Fruit fly (Drosophila melanogaster) whole organism, embryonic: ENCODE measurements around the gene CCAP.
A peak's percentile ranks its signal among the peaks of the same experiment; 100 is the strongest.

ENCODE experiments used
- Ada2b ChIP-seq: fragments of 200-800 bp; sonication (Bioruptor generic); IDR thresholded peaks from 2 replicates; pipeline ENCODE4 v1.3.6; 2022; ENCODE audit warnings: missing biosample characterization, missing genetic modification characterization
- Asciz ChIP-seq: fragments of 200-800 bp; sonication (Bioruptor generic); optimal IDR thresholded peaks from 2 replicates; lab custom pipeline; 2017; ENCODE audit warnings: missing biosample characterization, mild to moderate bottlenecking, missing genetic modification characterization, missing genetic modification reagents
- Awh ChIP-seq: fragments of 200-800 bp; sonication (Bioruptor generic); IDR thresholded peaks from 2 replicates; pipeline ENCODE4, ENCODE4 v1.3.6; 2022; ENCODE audit warnings: missing biosample characterization, missing genetic modification characterization
- Bgb ChIP-seq: fragments of 200-800 bp; sonication (Bioruptor generic); IDR thresholded peaks from 2 replicates; pipeline ENCODE4 v1.3.6; 2022; ENCODE audit warnings: missing biosample characterization, missing genetic modification characterization; ENCODE audit not compliant: partially characterized antibody
- CG10543 ChIP-seq: fragments of 200-800 bp; sonication (Bioruptor generic); optimal IDR thresholded peaks from 3 replicates; lab custom pipeline; 2017; ENCODE audit warnings: missing biosample characterization, mild to moderate bottlenecking, missing genetic modification characterization, moderate library complexity
- CG10959 ChIP-seq: fragments of 200-800 bp; sonication (Bioruptor generic); IDR thresholded peaks from 2 replicates; pipeline ENCODE4 v1.3.6; 2022; ENCODE audit warnings: missing biosample characterization, missing genetic modification characterization
- CG10979 ChIP-seq: fragments of 200-800 bp; sonication (Bioruptor generic); optimal IDR thresholded peaks from 2 replicates; lab custom pipeline; 2018; ENCODE audit warnings: missing biosample characterization, mild to moderate bottlenecking, missing genetic modification characterization, moderate library complexity
- CG11093 ChIP-seq: fragments of 200-800 bp; sonication (Bioruptor generic); IDR thresholded peaks from 3 replicates; pipeline ENCODE4 v1.3.6; 2022; ENCODE audit warnings: missing biosample characterization, missing genetic modification characterization
- CG11695 ChIP-seq: fragments of 200-800 bp; sonication (Bioruptor generic); IDR thresholded peaks from 3 replicates; pipeline ENCODE4 v1.3.6; 2022; ENCODE audit warnings: missing biosample characterization, missing genetic modification characterization
- CG1233 ChIP-seq: fragments of 200-800 bp; sonication (Bioruptor generic); optimal IDR thresholded peaks from 4 replicates; lab custom pipeline; 2018; ENCODE audit warnings: missing biosample characterization, mild to moderate bottlenecking, missing genetic modification characterization
- CG14710 ChIP-seq: fragments of 200-800 bp; sonication (Bioruptor generic); optimal IDR thresholded peaks from 3 replicates; lab custom pipeline; 2019; ENCODE audit warnings: missing biosample characterization, mild to moderate bottlenecking, missing genetic modification characterization, moderate library complexity
- CG4328 ChIP-seq: fragments of 200-800 bp; sonication (Bioruptor generic); optimal IDR thresholded peaks from 3 replicates; lab custom pipeline; 2017; ENCODE audit warnings: missing biosample characterization, missing genetic modification reagents, missing genetic modification characterization
- CG4854 ChIP-seq: fragments of 200-800 bp; sonication (Bioruptor generic); optimal IDR thresholded peaks from 2 replicates; lab custom pipeline; 2016; ENCODE audit warnings: missing biosample characterization, missing genetic modification characterization, inconsistent platforms
- CG6254 ChIP-seq: fragments of 200-800 bp; sonication (Bioruptor generic); optimal IDR thresholded peaks from 3 replicates; lab custom pipeline; 2017; ENCODE audit warnings: mild to moderate bottlenecking, missing biosample characterization, missing genetic modification reagents, missing genetic modification characterization
- CG7987 ChIP-seq: fragments of 200-800 bp; sonication (Bioruptor generic); optimal IDR thresholded peaks from 2 replicates; lab custom pipeline; 2018; ENCODE audit warnings: missing biosample characterization, mild to moderate bottlenecking, missing genetic modification characterization, moderate library complexity
- CG9215 ChIP-seq: fragments of 200-800 bp; sonication (Bioruptor generic); IDR thresholded peaks from 2 replicates; pipeline ENCODE4 v1.3.6; 2022; ENCODE audit warnings: missing biosample characterization, missing genetic modification characterization
- CHES-1-like ChIP-seq: fragments of 200-800 bp; sonication (Bioruptor generic); optimal IDR thresholded peaks from 2 replicates; lab custom pipeline; 2016; ENCODE audit warnings: missing biosample characterization, missing genetic modification characterization
- Camta ChIP-seq: fragments of 200-800 bp; sonication (Bioruptor generic); optimal IDR thresholded peaks from 2 replicates; lab custom pipeline; 2016; ENCODE audit warnings: missing biosample characterization, missing genetic modification characterization
- Hmr ChIP-seq: fragments of 200-800 bp; sonication (Bioruptor generic); optimal IDR thresholded peaks from 3 replicates; lab custom pipeline; 2017; ENCODE audit warnings: mild to moderate bottlenecking, missing biosample characterization, missing genetic modification reagents, missing genetic modification characterization
- Hr78 ChIP-seq, 2 experiments: fragments of 200-800 bp in 1 of 2; fragments of >200 bp in 1 of 2; sonication (Bioruptor generic) in 1 of 2; optimal IDR thresholded peaks; 2 replicates each; lab custom pipeline; 2017 to 2019; ENCODE audit warnings: missing biosample characterization in 2 of 2, missing genetic modification characterization in 2 of 2, mild to moderate bottlenecking in 1 of 2, moderate library complexity in 1 of 2
- Kr ChIP-seq: fragments of 200-800 bp; sonication (Bioruptor generic); optimal IDR thresholded peaks from 2 replicates; lab custom pipeline; 2017; ENCODE audit warnings: missing biosample characterization, mild to moderate bottlenecking, missing genetic modification characterization
- NK7.1 ChIP-seq: fragments of 200-800 bp; sonication (Bioruptor generic); optimal IDR thresholded peaks from 3 replicates; lab custom pipeline; 2016; ENCODE audit warnings: missing biosample characterization, missing genetic modification characterization
- PHDP ChIP-seq: fragments of 200-800 bp; sonication (Bioruptor generic); optimal IDR thresholded peaks from 3 replicates; lab custom pipeline; 2018; ENCODE audit warnings: missing biosample characterization, mild to moderate bottlenecking, missing genetic modification characterization, moderate library complexity
- Rfx ChIP-seq: fragments of 200-800 bp; sonication (Bioruptor generic); IDR thresholded peaks from 2 replicates; pipeline ENCODE4 v1.3.6; 2022; ENCODE audit warnings: missing biosample characterization, missing genetic modification characterization
- Xrp1 ChIP-seq: fragments of 200-800 bp; sonication (Bioruptor generic); IDR thresholded peaks from 2 replicates; pipeline ENCODE4 v1.3.6; 2022; ENCODE audit warnings: missing biosample characterization, missing genetic modification characterization
- crp ChIP-seq, 2 experiments: fragments of 200-800 bp; sonication (Bioruptor generic); optimal IDR thresholded peaks; 2 replicates in 1 of 2; 3 replicates in 1 of 2; lab custom pipeline; 2017; ENCODE audit warnings: missing biosample characterization in 2 of 2, missing genetic modification characterization in 2 of 2, mild to moderate bottlenecking in 1 of 2, moderate library complexity in 1 of 2
- cwo ChIP-seq: fragments of 200-800 bp; sonication (Bioruptor generic); optimal IDR thresholded peaks from 3 replicates; lab custom pipeline; 2017; ENCODE audit warnings: missing biosample characterization, missing genetic modification characterization, mild to moderate bottlenecking, moderate library complexity, missing genetic modification reagents
- exex ChIP-seq: fragments of 200-800 bp; sonication (Bioruptor generic); optimal IDR thresholded peaks from 4 replicates; lab custom pipeline; 2018; ENCODE audit warnings: missing biosample characterization, mild to moderate bottlenecking, missing genetic modification characterization, moderate library complexity
- eyg ChIP-seq: fragments of 200-800 bp; sonication (Bioruptor generic); optimal IDR thresholded peaks from 3 replicates; lab custom pipeline; 2016; ENCODE audit warnings: missing biosample characterization, missing genetic modification characterization
- fd96Cb ChIP-seq: fragments of 200-800 bp; sonication (Bioruptor generic); optimal IDR thresholded peaks from 2 replicates; lab custom pipeline; 2018; ENCODE audit warnings: missing biosample characterization, mild to moderate bottlenecking, missing genetic modification characterization, moderate library complexity
- grn ChIP-seq: fragments of 200-800 bp; sonication (Bioruptor generic); optimal IDR thresholded peaks from 3 replicates; lab custom pipeline; 2017; ENCODE audit warnings: missing biosample characterization, missing genetic modification characterization
- klu ChIP-seq: fragments of 200-800 bp; sonication (Bioruptor generic); IDR thresholded peaks from 2 replicates; pipeline ENCODE4 v1.3.6; 2022; ENCODE audit warnings: missing biosample characterization, missing genetic modification characterization
- kni ChIP-seq: fragments of 200-800 bp; sonication (Bioruptor generic); optimal IDR thresholded peaks from 3 replicates; lab custom pipeline; 2017; ENCODE audit warnings: mild to moderate bottlenecking, missing biosample characterization, missing genetic modification reagents, missing genetic modification characterization
- lab ChIP-seq: fragments of 200-800 bp; sonication (Bioruptor generic); optimal IDR thresholded peaks from 3 replicates; lab custom pipeline; 2017; ENCODE audit warnings: missing biosample characterization, missing genetic modification characterization, mild to moderate bottlenecking, moderate library complexity, missing genetic modification reagents
- pb ChIP-seq: fragments of 200-800 bp; sonication (Bioruptor generic); optimal IDR thresholded peaks from 3 replicates; lab custom pipeline; 2016; ENCODE audit warnings: missing biosample characterization, missing genetic modification characterization
- pnt ChIP-seq: fragments of 200-800 bp; sonication (Bioruptor generic); optimal IDR thresholded peaks from 3 replicates; lab custom pipeline; 2016; ENCODE audit warnings: missing biosample characterization, missing genetic modification characterization
- pum ChIP-seq: fragments of 200-800 bp; sonication (Bioruptor generic); optimal IDR thresholded peaks from 2 replicates; lab custom pipeline; 2016; ENCODE audit warnings: missing biosample characterization, missing genetic modification characterization
- sens ChIP-seq: fragments of 200-800 bp; sonication (Bioruptor generic); peaks from one replicate; lab custom pipeline; 2016; ENCODE audit warnings: missing biosample characterization, missing genetic modification characterization
- slou ChIP-seq: fragments of 200-800 bp; sonication (Bioruptor generic); optimal IDR thresholded peaks from 3 replicates; lab custom pipeline; 2016; ENCODE audit warnings: missing biosample characterization, missing genetic modification characterization
- sob ChIP-seq: fragments of 200-800 bp; sonication (Bioruptor generic); IDR thresholded peaks from 2 replicates; pipeline ENCODE4 v1.3.6; 2022; ENCODE audit warnings: missing biosample characterization, missing genetic modification characterization
- sug ChIP-seq: fragments of 200-800 bp; optimal IDR thresholded peaks from 2 replicates; lab custom pipeline; 2019; ENCODE audit warnings: missing biosample characterization, mild to moderate bottlenecking, missing genetic modification characterization, moderate library complexity
- tap ChIP-seq: fragments of 200-800 bp; optimal IDR thresholded peaks from 3 replicates; lab custom pipeline; 2019; ENCODE audit warnings: missing biosample characterization, mild to moderate bottlenecking, missing genetic modification characterization, moderate library complexity
- wek ChIP-seq: fragments of 200-800 bp; sonication (Bioruptor generic); optimal IDR thresholded peaks from 3 replicates; lab custom pipeline; 2018; ENCODE audit warnings: missing biosample characterization, mild to moderate bottlenecking, missing genetic modification characterization, moderate library complexity
- z ChIP-seq: fragments of 200-800 bp; sonication (Bioruptor generic); IDR thresholded peaks from 3 replicates; pipeline ENCODE4 v1.3.6; 2022; ENCODE audit warnings: missing biosample characterization, missing genetic modification characterization
- zf30C ChIP-seq: fragments of 200-800 bp; sonication (Bioruptor generic); optimal IDR thresholded peaks from 3 replicates; lab custom pipeline; 2018; ENCODE audit warnings: missing biosample characterization, mild to moderate bottlenecking, missing genetic modification characterization

Gene CCAP

dm6 chr3R:22686336-22686874 is 15.5 kb downstream of the CCAP start, which contains the start of the genes Gclm and CG17625 (continued):
- TF ChIP-seq CG7987 (peak; percentile 38), CG1233 (peak; percentile 52), fd96Cb (no peak), Hmr (GFP tag; lab: Kevin White, UChicago) (peak; percentile 73), CG14710 (tag; lab: Kevin White, UChicago) (peak; percentile 84), sob (GFP tag; lab: Robert Waterston, UW) (peak; percentile 81), CG4854 (GFP tag; lab: Kevin White, UChicago) (no peak), pb (GFP tag; lab: Kevin White, UChicago) (no peak), klu (GFP tag; lab: Robert Waterston, UW) (peak; percentile 35; the same call in 1 of the 2 replicates), CG11093 (GFP tag; lab: Robert Waterston, UW) (0 out of 3 replicates have a peak, but pooled peaks have one; percentile 53), Bgb (GFP tag; lab: Robert Waterston, UW) (peak; percentile 83), Rfx (peak; percentile 66), crp (GFP tag; optimal IDR thresholded peaks at IDR 0.05; lab: Kevin White, UChicago) (peak in 1 of 2 experiments; percentile 14)

DNA sequence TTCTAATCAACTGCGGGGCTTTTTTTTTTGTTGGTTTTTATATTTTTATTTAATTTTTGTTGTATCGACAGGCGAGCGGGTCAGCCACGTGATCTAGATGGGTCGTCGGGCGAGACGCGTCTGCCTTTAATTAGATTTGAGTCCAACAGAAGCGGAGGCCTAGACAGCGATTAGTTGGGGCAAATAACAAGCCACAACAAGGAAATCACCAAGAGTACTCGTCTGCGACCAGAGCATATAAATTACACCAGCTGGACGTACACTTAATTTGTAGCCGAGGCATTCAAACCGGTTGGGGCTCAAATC is 17.0 kb downstream of the CCAP start:
- TF ChIP-seq CG11695 (GFP tag; lab: Robert Waterston, UW) (0 out of 3 replicates have a peak, but pooled peaks have one; percentile 14), Awh (GFP tag; lab: Robert Waterston, UW) (0 out of 2 replicates have a peak, but pooled peaks have one; percentile 7), exex (tag; lab: Kevin White, UChicago) (peak; percentile 46), sens (GFP tag; lab: Kevin White, UChicago) (peak; percentile 72), cwo (peak; percentile 82), slou (GFP tag; lab: Kevin White, UChicago) (no peak), CG10959 (GFP tag; lab: Robert Waterston, UW) (no peak)

- peak; percentile 41 for TF ChIP-seq lab (GFP tag; lab: Kevin White, UChicago)
- 0 out of 2 replicates have a peak, but pooled peaks have one; percentile 5 for TF ChIP-seq Ada2b
- TF ChIP-seq Camta (GFP tag; lab: Kevin White, UChicago): peak; percentile 9
- peak; percentile 30 for TF ChIP-seq sug
- no peak for TF ChIP-seq zf30C (GFP tag; lab: Kevin White, UChicago)
- TF ChIP-seq CG9215 (GFP tag; lab: Robert Waterston, UW): no peak
- TF ChIP-seq pum (GFP tag; lab: Kevin White, UChicago): no peak
- no peak for TF ChIP-seq CHES-1-like (GFP tag; lab: Kevin White, UChicago)
- peak; percentile 30 for TF ChIP-seq CG10543 (GFP tag; lab: Kevin White, UChicago)
- TF ChIP-seq Hr78 (GFP tag; optimal IDR thresholded peaks at IDR 0.05; lab: Kevin White, UChicago): peak in 1 of 2 experiments; percentile 83
- TF ChIP-seq Kr (GFP tag; lab: Kevin White, UChicago): no peak
- no peak for TF ChIP-seq NK7.1
- peak; percentile 41 for TF ChIP-seq Asciz (GFP tag; lab: Kevin White, UChicago)
- TF ChIP-seq wek (GFP tag; lab: Kevin White, UChicago): peak; percentile 43
- TF ChIP-seq CG6254 (GFP tag; lab: Kevin White, UChicago): peak; percentile 4
- no peak for TF ChIP-seq pnt (GFP tag; lab: Kevin White, UChicago)
- 0 out of 3 replicates have a peak, but pooled peaks have one; percentile 46 for TF ChIP-seq z (GFP tag; lab: Robert Waterston, UW)
- TF ChIP-seq Xrp1 (GFP tag; lab: Robert Waterston, UW): 0 out of 2 replicates have a peak, but pooled peaks have one; percentile 18
- TF ChIP-seq CG4328 (GFP tag; lab: Kevin White, UChicago): peak; percentile 3
- peak; percentile 4 for TF ChIP-seq PHDP
- TF ChIP-seq eyg (GFP tag; lab: Kevin White, UChicago): peak; percentile 13
- peak; percentile 4 for TF ChIP-seq tap (tag; lab: Kevin White, UChicago)
- peak; percentile 29 for TF ChIP-seq kni (GFP tag; lab: Kevin White, UChicago)
- peak; percentile 40 for TF ChIP-seq grn (GFP tag; lab: Kevin White, UChicago)
- peak; percentile 1 for TF ChIP-seq CG10979
- peak; percentile 49 for TF ChIP-seq sens (GFP tag; lab: Kevin White, UChicago)
Observed at dm6 chr3R:22684044-22684947, 17.6 kb downstream of the CCAP start.
